Fruit fly (Drosophila melanogaster) whole organism, embryonic: ENCODE results near the gene dsx-c73A.

ENCODE experiments used
- Adf1 ChIP-seq: fragments of 200-800 bp; sonication (Bioruptor generic); IDR thresholded peaks from 2 replicates; pipeline ENCODE4 v1.3.6; 2022; ENCODE audit warnings: missing biosample characterization, missing genetic modification characterization
- Asciz ChIP-seq: fragments of 200-800 bp; sonication (Bioruptor generic); optimal IDR thresholded peaks from 2 replicates; lab custom pipeline; 2017; ENCODE audit warnings: missing biosample characterization, mild to moderate bottlenecking, missing genetic modification characterization, missing genetic modification reagents
- Atf-2 ChIP-seq: fragments of 200-800 bp; sonication (Bioruptor generic); optimal IDR thresholded peaks from 2 replicates; lab custom pipeline; 2016; ENCODE audit warnings: missing biosample characterization, missing genetic modification characterization
- B-H2 ChIP-seq: fragments of 200-800 bp; sonication (Bioruptor generic); optimal IDR thresholded peaks from 2 replicates; lab custom pipeline; 2018; ENCODE audit warnings: missing biosample characterization, mild to moderate bottlenecking, missing genetic modification characterization
- CG10209 ChIP-seq: fragments of 200-800 bp; sonication (Bioruptor generic); optimal IDR thresholded peaks from 3 replicates; lab custom pipeline; 2017; ENCODE audit warnings: missing biosample characterization, mild to moderate bottlenecking, missing genetic modification characterization, missing genetic modification reagents
- CG10462 ChIP-seq: fragments of 200-800 bp; sonication (Bioruptor generic); optimal IDR thresholded peaks from 2 replicates; lab custom pipeline; 2016; ENCODE audit warnings: missing biosample characterization, missing genetic modification characterization
- CG11093 ChIP-seq: fragments of 200-800 bp; sonication (Bioruptor generic); IDR thresholded peaks from 3 replicates; pipeline ENCODE4 v1.3.6; 2022; ENCODE audit warnings: missing biosample characterization, missing genetic modification characterization
- CG12155 ChIP-seq: fragments of 200-800 bp; sonication (Bioruptor generic); optimal IDR thresholded peaks from 3 replicates; lab custom pipeline; 2016; ENCODE audit warnings: missing biosample characterization, missing genetic modification characterization
- CG12942 ChIP-seq: fragments of 200-800 bp; sonication (Bioruptor generic); optimal IDR thresholded peaks from 3 replicates; lab custom pipeline; 2016; ENCODE audit warnings: missing biosample characterization, missing genetic modification characterization
- CG13424 ChIP-seq: fragments of 200-800 bp; sonication (Bioruptor generic); optimal IDR thresholded peaks from 2 replicates; lab custom pipeline; 2019; ENCODE audit warnings: missing biosample characterization, mild to moderate bottlenecking, missing genetic modification characterization, moderate library complexity
- CG14710 ChIP-seq: fragments of 200-800 bp; sonication (Bioruptor generic); optimal IDR thresholded peaks from 3 replicates; lab custom pipeline; 2019; ENCODE audit warnings: missing biosample characterization, mild to moderate bottlenecking, missing genetic modification characterization, moderate library complexity
- CG1529 ChIP-seq: fragments of 200-800 bp; sonication (Bioruptor generic); optimal IDR thresholded peaks from 3 replicates; lab custom pipeline; 2018; ENCODE audit warnings: missing biosample characterization, missing genetic modification characterization
- CG1603 ChIP-seq: fragments of 200-800 bp; sonication (Bioruptor generic); optimal IDR thresholded peaks from 2 replicates; lab custom pipeline; 2019; ENCODE audit warnings: missing biosample characterization, mild to moderate bottlenecking, missing genetic modification characterization, moderate library complexity
- CG17385 ChIP-seq: fragments of 200-800 bp; sonication (Bioruptor generic); optimal IDR thresholded peaks from 3 replicates; lab custom pipeline; 2018; ENCODE audit warnings: missing biosample characterization, mild to moderate bottlenecking, missing genetic modification characterization
- CG18764 ChIP-seq: fragments of 200-800 bp; sonication (Bioruptor generic); optimal IDR thresholded peaks from 3 replicates; lab custom pipeline; 2016; ENCODE audit warnings: missing biosample characterization, missing genetic modification characterization
- CG2116 ChIP-seq: fragments of 200-800 bp; sonication (Bioruptor generic); optimal IDR thresholded peaks from 3 replicates; lab custom pipeline; 2018; ENCODE audit warnings: missing biosample characterization, mild to moderate bottlenecking, missing genetic modification characterization
- CG2120 ChIP-seq: fragments of 200-800 bp; sonication (Bioruptor generic); optimal IDR thresholded peaks from 3 replicates; lab custom pipeline; 2016; ENCODE audit warnings: missing biosample characterization, missing genetic modification characterization
- CG4730 ChIP-seq: fragments of 200-800 bp; sonication (Bioruptor generic); IDR thresholded peaks from 2 replicates; pipeline ENCODE4 v1.3.6; 2022; ENCODE audit warnings: missing biosample characterization, missing genetic modification characterization
- CG5953 ChIP-seq: fragments of 200-800 bp; sonication (Bioruptor generic); IDR thresholded peaks from 2 replicates; pipeline ENCODE4 v1.3.6; 2022; ENCODE audit warnings: missing biosample characterization, missing genetic modification characterization
- CG8924 ChIP-seq: fragments of 200-800 bp; optimal IDR thresholded peaks from 3 replicates; lab custom pipeline; 2019; ENCODE audit warnings: missing biosample characterization, mild to moderate bottlenecking, missing genetic modification characterization, moderate library complexity
- CG9817 ChIP-seq: fragments of 200-800 bp; sonication (Bioruptor generic); optimal IDR thresholded peaks from 2 replicates; lab custom pipeline; 2018; ENCODE audit warnings: missing biosample characterization, mild to moderate bottlenecking, missing genetic modification characterization, moderate library complexity
- Camta ChIP-seq: fragments of 200-800 bp; sonication (Bioruptor generic); optimal IDR thresholded peaks from 2 replicates; lab custom pipeline; 2016; ENCODE audit warnings: missing biosample characterization, missing genetic modification characterization
- Dip2 ChIP-seq: fragments of 200-800 bp; sonication (Bioruptor generic); IDR thresholded peaks from 2 replicates; pipeline ENCODE4 v1.3.6; 2022; ENCODE audit warnings: missing biosample characterization, missing genetic modification characterization
- Dip3 ChIP-seq: fragments of 200-800 bp; sonication (Bioruptor generic); optimal IDR thresholded peaks from 3 replicates; lab custom pipeline; 2016; ENCODE audit warnings: missing biosample characterization, missing genetic modification characterization
- HHEX ChIP-seq: fragments of 200-800 bp; sonication (Bioruptor generic); optimal IDR thresholded peaks from 3 replicates; lab custom pipeline; 2017; ENCODE audit warnings: missing biosample characterization, mild to moderate bottlenecking, missing genetic modification characterization, missing genetic modification reagents
- HLHmδ ChIP-seq: fragments of 200-800 bp; sonication (Bioruptor generic); optimal IDR thresholded peaks from 2 replicates; lab custom pipeline; 2018; ENCODE audit warnings: missing biosample characterization, mild to moderate bottlenecking, missing genetic modification characterization, moderate library complexity
- Hr39 ChIP-seq: fragments of >200 bp; optimal IDR thresholded peaks from 2 replicates; lab custom pipeline; 2017
- Hsf ChIP-seq: fragments of 200-800 bp; sonication (Bioruptor generic); optimal IDR thresholded peaks from 3 replicates; lab custom pipeline; 2016; ENCODE audit warnings: missing biosample characterization, missing genetic modification characterization
- Mad ChIP-seq: fragments of 200-800 bp; sonication (Bioruptor generic); optimal IDR thresholded peaks from 2 replicates; lab custom pipeline; 2016; ENCODE audit warnings: missing biosample characterization, missing genetic modification characterization
- NC2α ChIP-seq: fragments of 200-800 bp; sonication (Bioruptor generic); optimal IDR thresholded peaks from 2 replicates; lab custom pipeline; 2016; ENCODE audit warnings: missing biosample characterization, missing genetic modification characterization
- Nf-YA ChIP-seq: fragments of 200-800 bp; sonication (Bioruptor generic); IDR thresholded peaks from 2 replicates; pipeline ENCODE4 v1.3.6; 2022; ENCODE audit warnings: missing biosample characterization, missing genetic modification characterization
- Nf-YC ChIP-seq: fragments of 200-800 bp; optimal IDR thresholded peaks from 3 replicates; lab custom pipeline; 2019; ENCODE audit warnings: missing biosample characterization, mild to moderate bottlenecking, missing genetic modification characterization, moderate library complexity
- Oli ChIP-seq: fragments of 200-800 bp; sonication (Bioruptor generic); optimal IDR thresholded peaks from 2 replicates; lab custom pipeline; 2018; ENCODE audit warnings: missing biosample characterization, mild to moderate bottlenecking, missing genetic modification characterization, moderate library complexity
- ara ChIP-seq: fragments of 200-800 bp; sonication (Bioruptor generic); IDR thresholded peaks from 2 replicates; pipeline ENCODE4 v1.3.6; 2022; ENCODE audit warnings: missing biosample characterization, missing genetic modification characterization
- ase ChIP-seq: fragments of 200-800 bp; sonication (Bioruptor generic); IDR thresholded peaks from 3 replicates; pipeline ENCODE4 v1.3.6; 2022; ENCODE audit warnings: missing biosample characterization, missing genetic modification characterization
- bbx ChIP-seq: fragments of 200-800 bp; sonication (Bioruptor generic); IDR thresholded peaks from 2 replicates; pipeline ENCODE4 v1.3.6; 2022; ENCODE audit warnings: missing biosample characterization, missing genetic modification characterization; ENCODE audit not compliant: partially characterized antibody
- bowl ChIP-seq: fragments of 200-800 bp; sonication (Bioruptor generic); IDR thresholded peaks from 2 replicates; pipeline ENCODE4 v1.3.6; 2022; ENCODE audit warnings: missing biosample characterization, missing genetic modification characterization
- btn ChIP-seq: fragments of 200-800 bp; sonication (Bioruptor generic); optimal IDR thresholded peaks from 2 replicates; lab custom pipeline; 2016; ENCODE audit warnings: missing biosample characterization, missing genetic modification characterization
- dimm ChIP-seq: fragments of 200-800 bp; sonication (Bioruptor generic); IDR thresholded peaks from 2 replicates; pipeline ENCODE4 v1.3.6; 2022; ENCODE audit warnings: missing biosample characterization, missing genetic modification characterization
- ftz-f1 ChIP-seq: fragments of 200-800 bp; sonication (Bioruptor generic); optimal IDR thresholded peaks from 2 replicates; lab custom pipeline; 2016; ENCODE audit warnings: missing biosample characterization, missing genetic modification characterization
- gt ChIP-seq: fragments of 200-800 bp; sonication (Bioruptor generic); IDR thresholded peaks from 2 replicates; pipeline ENCODE4 v1.3.6; 2022; ENCODE audit warnings: missing biosample characterization, missing genetic modification characterization
- maf-S ChIP-seq: fragments of 200-800 bp; sonication (Bioruptor generic); optimal IDR thresholded peaks from 2 replicates; lab custom pipeline; 2016; ENCODE audit warnings: missing biosample characterization, missing genetic modification characterization
- mld ChIP-seq: fragments of 200-800 bp; sonication (Bioruptor generic); IDR thresholded peaks from 3 replicates; pipeline ENCODE4 v1.3.6; 2022; ENCODE audit warnings: missing biosample characterization, missing genetic modification characterization; ENCODE audit not compliant: partially characterized antibody
- pnt ChIP-seq: fragments of 200-800 bp; sonication (Bioruptor generic); optimal IDR thresholded peaks from 3 replicates; lab custom pipeline; 2016; ENCODE audit warnings: missing biosample characterization, missing genetic modification characterization
- pros ChIP-seq: fragments of 200-800 bp; sonication (Bioruptor generic); optimal IDR thresholded peaks from 3 replicates; lab custom pipeline; 2019; ENCODE audit warnings: missing biosample characterization, mild to moderate bottlenecking, missing genetic modification characterization, moderate library complexity
- sens-2 ChIP-seq: fragments of 200-800 bp; sonication (Bioruptor generic); IDR thresholded peaks from 2 replicates; pipeline ENCODE4 v1.3.6; 2022; ENCODE audit warnings: missing biosample characterization, missing genetic modification characterization
- twi ChIP-seq: fragments of 200-800 bp; optimal IDR thresholded peaks from 2 replicates; lab custom pipeline; 2019; ENCODE audit warnings: missing biosample characterization, mild to moderate bottlenecking, missing genetic modification characterization, moderate library complexity
- unpg ChIP-seq: fragments of 200-800 bp; sonication (Bioruptor generic); optimal IDR thresholded peaks from 3 replicates; lab custom pipeline; 2018; ENCODE audit warnings: missing biosample characterization, mild to moderate bottlenecking, missing genetic modification characterization, moderate library complexity
- wor ChIP-seq: fragments of 200-800 bp; sonication (Bioruptor generic); IDR thresholded peaks from 2 replicates; pipeline ENCODE4 v1.3.6; 2022; ENCODE audit warnings: missing biosample characterization, missing genetic modification characterization
- zfh2 ChIP-seq: fragments of 200-800 bp; sonication (Bioruptor generic); optimal IDR thresholded peaks from 2 replicates; lab custom pipeline; 2016; ENCODE audit warnings: missing biosample characterization, missing genetic modification characterization

Gene dsx-c73A

DNA sequence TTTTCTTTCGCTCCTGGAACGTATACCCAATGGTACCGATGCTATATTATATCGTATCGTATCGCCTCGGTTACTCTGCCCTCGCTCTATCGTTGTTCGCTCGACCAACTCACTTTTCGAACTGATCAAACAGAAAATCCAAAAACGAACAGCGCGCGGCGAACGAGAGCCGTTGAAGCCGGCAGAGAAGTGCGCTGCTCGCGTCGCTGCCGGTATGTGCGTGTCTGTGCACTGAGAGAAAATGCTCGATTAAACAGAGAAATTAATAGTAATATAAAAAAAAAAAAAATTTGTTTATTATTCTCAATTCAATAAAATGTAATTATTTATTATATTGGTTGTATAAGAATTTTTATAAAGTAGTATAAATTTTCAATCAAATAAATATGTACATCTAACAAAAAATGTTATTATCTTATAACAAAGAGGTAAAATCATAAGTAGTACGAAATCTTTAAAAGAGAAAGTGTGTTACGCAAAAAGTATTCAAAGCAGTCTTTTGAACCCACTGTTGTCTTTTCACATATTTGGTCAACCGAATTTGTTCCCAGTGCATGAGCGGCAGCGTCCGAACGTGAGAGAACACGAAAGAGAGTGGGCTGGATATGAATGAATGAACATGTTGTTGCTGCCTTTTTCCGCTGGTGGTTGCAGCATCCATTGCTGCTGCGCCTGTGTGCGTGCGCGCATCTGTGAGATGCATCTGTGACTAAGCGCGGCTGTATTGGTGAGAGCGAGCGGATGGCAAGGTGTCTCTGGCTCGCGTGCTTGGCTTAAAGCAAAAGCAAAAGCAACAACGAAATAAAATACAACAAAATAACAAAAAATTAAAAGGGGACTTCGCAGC, 32.0 kb upstream of the dsx-c73A start, which contains the start of gene aos (continued):
- TF ChIP-seq CG10462 (GFP tag; lab: Kevin White, UChicago) (peak; percentile 81), Adf1 (GFP tag; lab: Robert Waterston, UW) (peak; percentile 89), zfh2 (peak; percentile 50), maf-S (no peak), CG11093 (GFP tag; lab: Robert Waterston, UW) (peak; percentile 78), mld (peak; percentile 36; the same call in 1 of the 3 replicates), Mad (GFP tag; lab: Kevin White, UChicago) (peak; percentile 62), Dip2 (no peak), Hr39 (lab: Kevin White, UChicago) (no peak), Nf-YC (peak; percentile 87), Dip3 (GFP tag; lab: Kevin White, UChicago) (peak; percentile 28), ara (peak; percentile 45; the same call in 1 of the 2 replicates), Asciz (peak; percentile 94), sens-2 (GFP tag; lab: Robert Waterston, UW) (peak; percentile 72), Nf-YA (GFP tag; lab: Robert Waterston, UW) (peak; percentile 70), unpg (peak; percentile 86), dimm (GFP tag; lab: Robert Waterston, UW) (peak; percentile 75), CG14710 (tag; lab: Kevin White, UChicago) (peak; percentile 97), CG1603 (tag; lab: Kevin White, UChicago) (peak; percentile 69), wor (GFP tag; lab: Robert Waterston, UW) (peak; percentile 73), pros (GFP tag; lab: Kevin White, UChicago) (no peak), CG12942 (GFP tag; lab: Kevin White, UChicago) (peak; percentile 83), CG1529 (GFP tag; lab: Kevin White, UChicago) (peak; percentile 72), HHEX (GFP tag; lab: Kevin White, UChicago) (peak; percentile 84), B-H2 (GFP tag; lab: Kevin White, UChicago) (peak; percentile 23), HLHmδ (peak; percentile 64), CG2120 (GFP tag; lab: Kevin White, UChicago) (peak; percentile 60), twi (tag; lab: Kevin White, UChicago) (peak; percentile 92), ftz-f1 (GFP tag; lab: Kevin White, UChicago) (no peak), Oli (tag; lab: Kevin White, UChicago) (peak; percentile 93), CG8924 (tag; lab: Kevin White, UChicago) (peak; percentile 97), gt (GFP tag; lab: Robert Waterston, UW) (peak; percentile 56; the same call in 1 of the 2 replicates), CG10209 (peak; percentile 93), CG9817 (tag; lab: Kevin White, UChicago) (peak; percentile 75), bbx (peak; percentile 36), NC2α (no peak), ase (GFP tag; lab: Robert Waterston, UW) (peak; percentile 34; the same call in 2 of the 3 replicates), Atf-2 (peak; percentile 56), CG5953 (GFP tag; lab: Robert Waterston, UW) (no peak), CG18764 (GFP tag; lab: Kevin White, UChicago) (peak; percentile 86), CG12155 (peak; percentile 74), Hsf (GFP tag; lab: Kevin White, UChicago) (peak; percentile 67), CG17385 (GFP tag; lab: Kevin White, UChicago) (peak; percentile 88), CG4730 (GFP tag; lab: Robert Waterston, UW) (peak; percentile 71), Camta (peak; percentile 5), CG2116 (GFP tag; lab: Kevin White, UChicago) (peak; percentile 69), btn (GFP tag; lab: Kevin White, UChicago) (no peak), pnt (peak; percentile 44), bowl (GFP tag; lab: Robert Waterston, UW) (no peak), CG13424 (tag; lab: Kevin White, UChicago) (peak; percentile 95)
